Fruit fly (Drosophila melanogaster) whole organism, embryonic: ENCODE measurements around the gene pyx.

Experiments
- Abd-B ChIP-seq: fragments of 200-800 bp; sonication (Bioruptor generic); optimal IDR thresholded peaks from 2 replicates; lab custom pipeline; 2018; ENCODE audit warnings: missing biosample characterization, mild to moderate bottlenecking, missing genetic modification characterization, moderate library complexity
- B-H2 ChIP-seq: fragments of 200-800 bp; sonication (Bioruptor generic); optimal IDR thresholded peaks from 2 replicates; lab custom pipeline; 2018; ENCODE audit warnings: missing biosample characterization, mild to moderate bottlenecking, missing genetic modification characterization
- CG10267 ChIP-seq: fragments of 200-800 bp; sonication (Bioruptor generic); optimal IDR thresholded peaks from 2 replicates; lab custom pipeline; 2018; ENCODE audit warnings: missing biosample characterization, mild to moderate bottlenecking, missing genetic modification characterization, moderate library complexity
- CG10654 ChIP-seq: fragments of 200-800 bp; sonication (Bioruptor generic); optimal IDR thresholded peaks from 2 replicates; lab custom pipeline; 2016; ENCODE audit warnings: missing biosample characterization, missing genetic modification characterization
- CG11093 ChIP-seq: fragments of 200-800 bp; sonication (Bioruptor generic); IDR thresholded peaks from 3 replicates; pipeline ENCODE4 v1.3.6; 2022; ENCODE audit warnings: missing biosample characterization, missing genetic modification characterization
- CG12744 ChIP-seq: fragments of 200-800 bp; sonication (Bioruptor generic); optimal IDR thresholded peaks from 2 replicates; lab custom pipeline; 2016; ENCODE audit warnings: missing biosample characterization, missing genetic modification characterization
- CG13894 ChIP-seq: fragments of 200-800 bp; sonication (Bioruptor generic); optimal IDR thresholded peaks from 3 replicates; lab custom pipeline; 2018; ENCODE audit warnings: missing biosample characterization, mild to moderate bottlenecking, missing genetic modification characterization, moderate library complexity
- CG1529 ChIP-seq: fragments of 200-800 bp; sonication (Bioruptor generic); optimal IDR thresholded peaks from 3 replicates; lab custom pipeline; 2018; ENCODE audit warnings: missing biosample characterization, missing genetic modification characterization
- CG16863 ChIP-seq: fragments of 200-800 bp; sonication (Bioruptor generic); optimal IDR thresholded peaks from 3 replicates; lab custom pipeline; 2016; ENCODE audit warnings: missing biosample characterization, missing genetic modification characterization
- CG17328 ChIP-seq: fragments of 200-800 bp; sonication (Bioruptor generic); IDR thresholded peaks from 2 replicates; pipeline ENCODE4 v1.3.6; 2022; ENCODE audit warnings: missing biosample characterization, missing genetic modification characterization
- CG17385 ChIP-seq: fragments of 200-800 bp; sonication (Bioruptor generic); optimal IDR thresholded peaks from 3 replicates; lab custom pipeline; 2018; ENCODE audit warnings: missing biosample characterization, mild to moderate bottlenecking, missing genetic modification characterization
- CG17612 ChIP-seq: fragments of 200-800 bp; sonication (Bioruptor generic); IDR thresholded peaks from 2 replicates; pipeline ENCODE4 v1.3.6; 2022; ENCODE audit warnings: missing biosample characterization, missing genetic modification characterization
- CG18262 ChIP-seq: fragments of 200-800 bp; optimal IDR thresholded peaks from 3 replicates; lab custom pipeline; 2019; ENCODE audit warnings: missing biosample characterization, mild to moderate bottlenecking, missing genetic modification characterization, moderate library complexity
- CG18764 ChIP-seq: fragments of 200-800 bp; sonication (Bioruptor generic); optimal IDR thresholded peaks from 3 replicates; lab custom pipeline; 2016; ENCODE audit warnings: missing biosample characterization, missing genetic modification characterization
- CG2199 ChIP-seq: fragments of 200-800 bp; sonication (Bioruptor generic); IDR thresholded peaks from 3 replicates; pipeline ENCODE4 v1.3.6; 2022; ENCODE audit warnings: missing biosample characterization, missing genetic modification characterization
- CG34224 ChIP-seq: fragments of 200-800 bp; sonication (Bioruptor generic); IDR thresholded peaks from 3 replicates; pipeline ENCODE4 v1.3.6; 2022; ENCODE audit warnings: missing biosample characterization, missing genetic modification characterization; ENCODE audit not compliant: partially characterized antibody
- CG4707 ChIP-seq: fragments of 200-800 bp; sonication (Bioruptor generic); optimal IDR thresholded peaks from 2 replicates; lab custom pipeline; 2018; ENCODE audit warnings: missing biosample characterization, mild to moderate bottlenecking, missing genetic modification characterization, moderate library complexity
- Camta ChIP-seq: fragments of 200-800 bp; sonication (Bioruptor generic); optimal IDR thresholded peaks from 2 replicates; lab custom pipeline; 2016; ENCODE audit warnings: missing biosample characterization, missing genetic modification characterization
- Elba2 ChIP-seq: fragments of 200-800 bp; sonication (Bioruptor generic); optimal IDR thresholded peaks from 3 replicates; lab custom pipeline; 2016; ENCODE audit warnings: missing biosample characterization, missing genetic modification characterization
- Ets65A ChIP-seq: fragments of 200-800 bp; sonication (Bioruptor generic); peaks from one replicate; lab custom pipeline; 2016; ENCODE audit warnings: missing biosample characterization, missing genetic modification characterization
- GATAe ChIP-seq: fragments of 200-800 bp; sonication (Bioruptor generic); conservative IDR thresholded peaks from 2 replicates; pipeline ENCODE4 v1.3.6; 2022; ENCODE audit warnings: missing biosample characterization, missing genetic modification characterization
- HmgD ChIP-seq: fragments of 200-800 bp; sonication (Bioruptor generic); optimal IDR thresholded peaks from 3 replicates; lab custom pipeline; 2016; ENCODE audit warnings: missing biosample characterization, missing genetic modification characterization
- Hr3 ChIP-seq: fragments of 200-800 bp; sonication (Bioruptor generic); optimal IDR thresholded peaks from 3 replicates; lab custom pipeline; 2016; ENCODE audit warnings: missing biosample characterization, missing genetic modification characterization
- Jarid2 ChIP-seq: fragments of 200-800 bp; sonication (Bioruptor generic); optimal IDR thresholded peaks from 3 replicates; lab custom pipeline; 2017; ENCODE audit warnings: mild to moderate bottlenecking, missing biosample characterization, missing genetic modification reagents, missing genetic modification characterization
- Mrtf ChIP-seq: fragments of 200-800 bp; sonication (Bioruptor generic); IDR thresholded peaks from 3 replicates; pipeline ENCODE4 v1.3.6; 2022; ENCODE audit warnings: missing biosample characterization, missing genetic modification characterization
- Ptx1 ChIP-seq: fragments of 200-800 bp; sonication (Bioruptor generic); IDR thresholded peaks from 2 replicates; pipeline ENCODE4 v1.3.6; 2022; ENCODE audit warnings: missing biosample characterization, missing genetic modification characterization
- Rfx ChIP-seq: fragments of 200-800 bp; sonication (Bioruptor generic); IDR thresholded peaks from 2 replicates; pipeline ENCODE4 v1.3.6; 2022; ENCODE audit warnings: missing biosample characterization, missing genetic modification characterization
- Scr ChIP-seq: fragments of 200-800 bp; sonication (Bioruptor generic); IDR thresholded peaks from 2 replicates; pipeline ENCODE4 v1.3.6; 2022; ENCODE audit warnings: missing biosample characterization, missing genetic modification characterization; ENCODE audit not compliant: partially characterized antibody
- Six4 ChIP-seq: fragments of 200-800 bp; sonication (Bioruptor generic); optimal IDR thresholded peaks from 2 replicates; lab custom pipeline; 2016; ENCODE audit warnings: missing biosample characterization, missing genetic modification characterization
- Trl ChIP-seq, 3 experiments: fragments of >200 bp in 2 of 3; fragments of 200-800 bp in 1 of 3; sonication (Bioruptor generic) in 1 of 3; optimal IDR thresholded peaks; 2 replicates in 1 of 3; 3 replicates in 2 of 3; lab custom pipeline; 2016 to 2017; ENCODE audit warnings: missing biosample characterization in 1 of 3, missing genetic modification characterization in 1 of 3
- Usf ChIP-seq: fragments of 200-800 bp; sonication (Bioruptor generic); optimal IDR thresholded peaks from 2 replicates; lab custom pipeline; 2017; ENCODE audit warnings: missing genotype, missing biosample characterization, missing genetic modification characterization
- ato ChIP-seq: fragments of 200-800 bp; sonication (Bioruptor generic); IDR thresholded peaks from 2 replicates; pipeline ENCODE4 v1.3.6; 2022; ENCODE audit warnings: missing biosample characterization, missing genetic modification characterization; ENCODE audit not compliant: partially characterized antibody
- cas ChIP-seq: fragments of 200-800 bp; sonication (Bioruptor generic); IDR thresholded peaks from 2 replicates; pipeline ENCODE4 v1.3.6; 2022; ENCODE audit warnings: missing biosample characterization, missing genetic modification characterization
- chif ChIP-seq, 2 experiments: fragments of 200-800 bp; sonication (Bioruptor generic); optimal IDR thresholded peaks; 3 replicates each; lab custom pipeline; 2016; ENCODE audit warnings: missing biosample characterization in 2 of 2, missing genetic modification characterization in 2 of 2
- crc ChIP-seq: fragments of 200-800 bp; sonication (Bioruptor generic); optimal IDR thresholded peaks from 2 replicates; lab custom pipeline; 2016; ENCODE audit warnings: missing biosample characterization, missing genetic modification characterization
- da ChIP-seq: fragments of 200-800 bp; sonication (Bioruptor generic); optimal IDR thresholded peaks from 2 replicates; lab custom pipeline; 2016; ENCODE audit warnings: missing biosample characterization, missing genetic modification characterization
- lola ChIP-seq, 3 experiments: fragments of >200 bp in 2 of 3; fragments of 200-800 bp in 1 of 3; sonication (Bioruptor generic) in 1 of 3; optimal IDR thresholded peaks; 2 replicates each; lab custom pipeline; 2017 to 2019; ENCODE audit warnings: missing biosample characterization in 3 of 3, missing genetic modification characterization in 3 of 3, mild to moderate bottlenecking in 1 of 3, moderate library complexity in 1 of 3
- luna ChIP-seq: fragments of 200-800 bp; sonication (Bioruptor generic); optimal IDR thresholded peaks from 2 replicates; lab custom pipeline; 2016; ENCODE audit warnings: missing biosample characterization, missing genetic modification characterization
- mam ChIP-seq: fragments of 200-800 bp; sonication (Bioruptor generic); optimal IDR thresholded peaks from 3 replicates; lab custom pipeline; 2016; ENCODE audit warnings: missing biosample characterization, missing genetic modification characterization
- nmo ChIP-seq: fragments of 200-800 bp; sonication (Bioruptor generic); optimal IDR thresholded peaks from 2 replicates; lab custom pipeline; 2018; ENCODE audit warnings: missing biosample characterization, mild to moderate bottlenecking, missing genetic modification characterization, moderate library complexity
- odd ChIP-seq: fragments of 200-800 bp; sonication (Bioruptor generic); optimal IDR thresholded peaks from 2 replicates; lab custom pipeline; 2017; ENCODE audit warnings: missing biosample characterization, mild to moderate bottlenecking, missing genetic modification characterization
- sc ChIP-seq, 3 experiments: fragments of >200 bp in 2 of 3; fragments of 200-800 bp in 1 of 3; sonication (Bioruptor generic) in 1 of 3; optimal IDR thresholded peaks; 2 replicates in 2 of 3; 3 replicates in 1 of 3; lab custom pipeline; 2017; ENCODE audit warnings: mild to moderate bottlenecking in 1 of 3, missing biosample characterization in 1 of 3, missing genetic modification characterization in 1 of 3, missing genetic modification reagents in 1 of 3
- slou ChIP-seq: fragments of 200-800 bp; sonication (Bioruptor generic); optimal IDR thresholded peaks from 3 replicates; lab custom pipeline; 2016; ENCODE audit warnings: missing biosample characterization, missing genetic modification characterization
- slp2 ChIP-seq: fragments of 200-800 bp; sonication (Bioruptor generic); optimal IDR thresholded peaks from 2 replicates; lab custom pipeline; 2016; ENCODE audit warnings: missing biosample characterization, missing genetic modification characterization
- trem ChIP-seq: fragments of 200-800 bp; optimal IDR thresholded peaks from 3 replicates; lab custom pipeline; 2019; ENCODE audit warnings: missing biosample characterization, mild to moderate bottlenecking, missing genetic modification characterization, moderate library complexity
- tup ChIP-seq: fragments of 200-800 bp; sonication (Bioruptor generic); optimal IDR thresholded peaks from 2 replicates; lab custom pipeline; 2016; ENCODE audit warnings: missing biosample characterization, mild to moderate bottlenecking, missing genetic modification characterization, moderate library complexity
- wor ChIP-seq: fragments of 200-800 bp; sonication (Bioruptor generic); IDR thresholded peaks from 2 replicates; pipeline ENCODE4 v1.3.6; 2022; ENCODE audit warnings: missing biosample characterization, missing genetic modification characterization
- zfh2 ChIP-seq: fragments of 200-800 bp; sonication (Bioruptor generic); optimal IDR thresholded peaks from 2 replicates; lab custom pipeline; 2016; ENCODE audit warnings: missing biosample characterization, missing genetic modification characterization

Gene pyx

dm6 chr3L:223019-223902, at the start of gene pyx, which contains the start of gene CG33229 (continued):
- TF ChIP-seq Usf (GFP tag; lab: Kevin White, UChicago) (peak; percentile 86), zfh2 (GFP tag; lab: Kevin White, UChicago) (peak; percentile 94), CG2199 (0 out of 3 replicates have a peak, but pooled peaks have one; percentile 57), CG10654 (GFP tag; lab: Kevin White, UChicago) (peak; percentile 83), Jarid2 (GFP tag; lab: Kevin White, UChicago) (peak; percentile 27), CG17328 (GFP tag; lab: Robert Waterston, UW) (peak; percentile 45; the same call in 1 of the 2 replicates), mam (GFP tag; lab: Kevin White, UChicago) (peak; percentile 90), Scr (GFP tag; lab: Robert Waterston, UW) (peak; percentile 19; the same call in 1 of the 2 replicates), CG10267 (tag; lab: Kevin White, UChicago) (peak; percentile 74), trem (tag; lab: Kevin White, UChicago) (peak; percentile 33), ato (GFP tag; lab: Robert Waterston, UW) (no peak), Hr3 (peak; percentile 87), lola (GFP tag; optimal IDR thresholded peaks at IDR 0.05; lab: Kevin White, UChicago) (peak in 1 of 3 experiments; percentile 80), CG18764 (GFP tag; lab: Kevin White, UChicago) (peak; percentile 77), CG16863 (peak; percentile 70), wor (GFP tag; lab: Robert Waterston, UW) (peak; percentile 68), CG12744 (GFP tag; lab: Kevin White, UChicago) (peak; percentile 75), nmo (peak; percentile 91), tup (GFP tag; lab: Kevin White, UChicago) (peak; percentile 65), sc (optimal IDR thresholded peaks at IDR 0.05; lab: Kevin White, UChicago) (no peak), sc (GFP tag; optimal IDR thresholded peaks at IDR 0.05; lab: Kevin White, UChicago) (peak; percentile 75), luna (GFP tag; lab: Kevin White, UChicago) (peak; percentile 38), slp2 (GFP tag; lab: Kevin White, UChicago) (peak; percentile 69), HmgD (no peak), CG18262 (tag; lab: Kevin White, UChicago) (peak; percentile 84), da (GFP tag; lab: Kevin White, UChicago) (peak; percentile 61), CG34224 (GFP tag; lab: Robert Waterston, UW) (no peak), odd (GFP tag; lab: Kevin White, UChicago) (peak; percentile 45), slou (GFP tag; lab: Kevin White, UChicago) (peak; percentile 76), Abd-B (peak; percentile 91), CG1529 (GFP tag; lab: Kevin White, UChicago) (peak; percentile 47), Trl (optimal IDR thresholded peaks at IDR 0.05; lab: Kevin White, UChicago) (no peak), Trl (GFP tag; optimal IDR thresholded peaks at IDR 0.05; lab: Kevin White, UChicago) (peak; percentile 70), GATAe (GFP tag; lab: Robert Waterston, UW) (no peak), Elba2 (GFP tag; lab: Kevin White, UChicago) (no peak), chif (GFP tag; optimal IDR thresholded peaks at IDR 0.05; lab: Kevin White, UChicago) (peak; percentile 73 to 79), Camta (GFP tag; lab: Kevin White, UChicago) (peak; percentile 80), crc (peak; percentile 60), CG13894 (tag; lab: Kevin White, UChicago) (peak; percentile 88), Rfx (GFP tag; lab: Robert Waterston, UW) (peak; percentile 94), CG4707 (GFP tag; lab: Kevin White, UChicago) (no peak), B-H2 (GFP tag; lab: Kevin White, UChicago) (peak; percentile 93), CG17385 (peak; percentile 68), Ets65A (GFP tag; lab: Kevin White, UChicago) (peak; percentile 99), Mrtf (peak; percentile 85), CG17612 (GFP tag; lab: Robert Waterston, UW) (peak; percentile 50), cas (peak; percentile 88), CG11093 (GFP tag; lab: Robert Waterston, UW) (peak; percentile 75), Ptx1 (GFP tag; lab: Robert Waterston, UW) (peak; percentile 87), Six4 (GFP tag; lab: Kevin White, UChicago) (peak; percentile 78)
